Worm (Caenorhabditis elegans) whole organism, late embryonic: ENCODE measurements around the gene ZK682.7.
A peak's percentile ranks its signal among the peaks of the same experiment; 100 is the strongest.

Experiments used
- ceh-22 ChIP-seq: sonication (generic microtip); optimal IDR thresholded peaks from 2 replicates; lab custom pipeline; 2017; ENCODE audit warnings: missing biosample characterization, missing genetic modification characterization
- ceh-30 ChIP-seq: fragments of 150-350 bp; optimal IDR thresholded peaks from 2 replicates; lab custom pipeline; 2014; ENCODE audit warnings: missing biosample characterization, missing genetic modification characterization
- ceh-31 ChIP-seq: sonication (generic microtip); optimal IDR thresholded peaks from 2 replicates; lab custom pipeline; 2016; ENCODE audit warnings: missing genetic modification characterization, missing compliant biosample characterization
- ceh-6 ChIP-seq: fragments of 200-800 bp; sonication (Bioruptor generic); optimal IDR thresholded peaks from 2 replicates; lab custom pipeline; 2018; ENCODE audit warnings: mild to moderate bottlenecking, missing genetic modification characterization, missing compliant biosample characterization
- elt-2 ChIP-seq: sonication (generic microtip); optimal IDR thresholded peaks from 2 replicates; lab custom pipeline; 2016; ENCODE audit warnings: missing genetic modification reagents, missing genetic modification characterization, missing compliant biosample characterization
- nfya-1 ChIP-seq: sonication (generic microtip); optimal IDR thresholded peaks from 2 replicates; lab custom pipeline; 2017; ENCODE audit warnings: missing genetic modification characterization, mild to moderate bottlenecking, missing compliant biosample characterization, antibody characterized with exemption, moderate library complexity
- unc-42 ChIP-seq: sonication (generic microtip); optimal IDR thresholded peaks from 2 replicates; lab custom pipeline; 2016; ENCODE audit warnings: missing genotype, missing genetic modification characterization, missing compliant biosample characterization
- ztf-16 ChIP-seq: sonication (generic microtip); optimal IDR thresholded peaks from 2 replicates; lab custom pipeline; 2017; ENCODE audit warnings: missing genetic modification characterization, missing compliant biosample characterization

Gene ZK682.7

ce11 chrV:9243171-9243996 lies 48.6 kb downstream of the ZK682.7 start, which contains the start of gene glo-4:
Gene glo-4, minus strand, starts transcription at chrV:9243221.
- TF ChIP-seq ceh-31 (tag; lab: Kevin White, UChicago) = peak; percentile 30
- no peak for TF ChIP-seq elt-2
- peak; percentile 57 for TF ChIP-seq ceh-30
- TF ChIP-seq unc-42 (tag; lab: Kevin White, UChicago) = peak; percentile 76
- no peak for TF ChIP-seq ztf-16 (tag; lab: Kevin White, UChicago)
- TF ChIP-seq ceh-6 = no peak
- TF ChIP-seq nfya-1 (tag; lab: Kevin White, UChicago) = peak; percentile 58
- TF ChIP-seq ceh-22 (tag; lab: Kevin White, UChicago) = no peak
